Worm (Caenorhabditis elegans) whole organism, young adult: Measurements from ENCODE around the gene tag-280.

Experiments used
- egl-44 ChIP-seq: fragments of 200-800 bp; sonication (Bioruptor generic); IDR thresholded peaks from 2 replicates; pipeline ENCODE4 v1.3.6; 2022; ENCODE audit warnings: missing genetic modification reagents, missing genetic modification characterization, missing compliant biosample characterization
- him-1 ChIP-seq: sonication (generic microtip); optimal IDR thresholded peaks from 2 replicates; lab custom pipeline; 2016; ENCODE audit warnings: missing genotype, missing genetic modification reagents, missing genetic modification characterization, missing compliant biosample characterization
- lin-35 ChIP-seq, 3 experiments: fragments of 150-350 bp in 2 of 3; sonication (generic microtip) in 1 of 3; optimal IDR thresholded peaks; 2 replicates each; lab custom pipeline; 2014 to 2018; ENCODE audit warnings: missing biosample characterization in 3 of 3, missing genetic modification characterization in 3 of 3, missing genetic modification reagents in 3 of 3
- lin-40 ChIP-seq: sonication (generic microtip); optimal IDR thresholded peaks from 2 replicates; lab custom pipeline; 2016; ENCODE audit warnings: missing genetic modification characterization, mild to moderate bottlenecking, missing compliant biosample characterization, missing genotype, missing genetic modification reagents
- ztf-26 ChIP-seq: sonication (generic microtip); optimal IDR thresholded peaks from 2 replicates; lab custom pipeline; 2017; ENCODE audit warnings: missing genetic modification characterization, missing compliant biosample characterization

DNA sequence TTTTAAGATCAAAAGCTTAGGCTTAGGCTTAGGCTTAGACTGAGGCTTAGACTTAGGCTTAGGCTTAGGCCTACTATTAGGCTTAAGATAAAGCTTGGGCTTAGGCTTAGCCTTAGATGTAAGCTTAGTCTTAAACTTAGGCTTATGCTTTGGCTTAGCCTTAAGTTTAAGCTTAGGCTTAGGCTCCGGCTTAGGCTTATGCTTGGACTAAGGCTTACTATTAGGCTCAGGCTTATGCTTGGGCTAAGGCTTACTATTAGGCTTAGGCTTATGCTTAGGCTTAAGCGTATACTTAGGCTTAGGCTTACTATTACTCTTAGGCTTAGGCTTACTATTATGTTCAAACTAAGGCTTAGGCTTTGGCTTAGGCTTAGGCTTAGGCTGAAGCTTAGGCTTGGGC, 23.7 kb upstream of the tag-280 start:
- TF ChIP-seq lin-35 (GFP tag; optimal IDR thresholded peaks at IDR 0.05; lab: Kevin White, UChicago) (no peak), ztf-26 (tag; lab: Kevin White, UChicago) (no peak), egl-44 (GFP tag; lab: Robert Waterston, UW) (no peak), lin-40 (no peak), him-1 (no peak)
